Worm (Caenorhabditis elegans): ENCODE results near the gene srg-16.

- TF ChIP-seq dao-5 (tag; optimal IDR thresholded peaks at IDR 0.05) (no peak), W03F9.2 (tag; optimal IDR thresholded peaks at IDR 0.05) (no peak), him-1 (tag; optimal IDR thresholded peaks at IDR 0.05) (no peak)
Measured at ce11 chrII:12499969-12500368, 33.0 kb downstream of the srg-16 start.

Measured in whole organism, L4/young adult.